Worm (Caenorhabditis elegans): ENCODE data around the gene srab-20.
"Not testable (repeated sequence)": the region's sequence is repeated elsewhere in the genome, so short reads cannot be mapped to it uniquely, and the experiment has no call there.

srab-20 gene

DNA sequence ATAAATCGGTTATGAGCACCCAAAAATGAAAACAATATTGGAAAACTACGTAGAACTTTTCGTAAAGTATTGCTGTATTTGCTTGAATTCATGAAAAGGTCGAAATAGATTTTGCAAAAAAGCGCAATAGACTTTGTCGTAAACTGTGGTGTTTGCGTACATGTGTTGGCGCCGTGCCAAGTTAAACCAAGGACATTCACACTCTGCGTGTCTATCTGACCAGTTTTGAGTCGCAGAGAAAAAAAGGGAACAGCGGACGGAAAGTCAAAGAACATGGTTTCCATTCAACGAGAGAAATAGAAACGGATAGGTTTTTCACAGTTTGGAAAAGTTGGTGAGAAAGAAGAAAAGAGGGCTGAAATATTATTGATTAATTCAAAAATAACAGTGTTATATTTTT lies 37.8 kb upstream of the srab-20 start (continued):
- TF ChIP-seq nhr-11 (tag; optimal IDR thresholded peaks at IDR 0.05) (no peak), C04F5.9 (tag; optimal IDR thresholded peaks at IDR 0.05) (no peak)

DNA sequence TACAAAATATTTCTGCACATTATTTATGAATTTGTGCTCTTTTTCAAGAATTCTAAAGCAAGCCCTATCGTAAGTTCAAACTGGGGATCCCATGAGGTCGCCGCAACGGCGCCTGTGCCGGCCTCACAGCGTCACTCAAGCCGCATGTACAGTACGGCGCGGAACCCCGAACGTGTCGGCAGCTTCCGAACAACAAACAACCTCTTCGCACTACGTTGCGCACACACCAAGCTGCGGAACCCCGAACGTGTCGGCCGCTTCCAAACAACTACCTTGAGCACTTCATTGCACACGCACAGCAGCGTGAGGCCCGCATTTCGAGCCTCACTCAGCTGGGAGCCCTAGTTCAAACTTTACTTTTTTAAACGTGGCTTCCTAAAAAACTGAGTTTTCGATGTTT lies 34.7 kb upstream of the srab-20 start:
- no peak for TF ChIP-seq zag-1 (tag; optimal IDR thresholded peaks at IDR 0.05)
- no peak for TF ChIP-seq fkh-4 (tag; optimal IDR thresholded peaks at IDR 0.05; ENCODE audit: borderline replicate concordance)
- no peak for TF ChIP-seq nhr-19 (GFP tag; conservative IDR thresholded peaks at IDR 0.05)
- TF ChIP-seq efl-1 (optimal IDR thresholded peaks at IDR 0.05) = no peak
- TF ChIP-seq efl-1 (GFP tag; optimal IDR thresholded peaks at IDR 0.05 in 1 of 2) = peak in 1 of 2 experiments; percentile 62

DNA sequence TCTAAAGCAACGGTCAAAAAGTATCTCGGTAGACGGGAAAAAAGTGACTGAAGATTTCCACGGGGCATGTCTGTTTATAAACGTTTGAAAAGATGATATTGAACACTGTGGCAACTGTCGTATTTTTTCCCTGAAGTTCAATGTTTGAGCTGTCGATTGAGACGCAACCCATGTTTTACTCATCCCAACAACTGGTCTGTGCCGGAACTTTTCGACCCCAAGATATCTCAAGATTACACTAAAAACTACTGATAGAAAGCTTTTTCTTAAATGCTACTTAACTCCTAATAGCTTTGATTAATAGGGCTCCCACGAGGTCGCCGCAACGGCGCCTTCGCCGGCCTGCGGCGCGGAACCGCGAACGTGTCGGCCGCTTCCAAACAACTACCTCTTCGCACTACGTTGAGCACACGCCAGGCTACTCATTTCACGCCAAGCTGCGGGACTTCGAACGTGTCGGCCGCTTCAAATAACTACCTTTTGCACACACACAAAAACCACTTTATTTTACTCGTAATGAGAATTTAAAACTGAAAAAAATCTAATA lies 34.0 kb upstream of the srab-20 start, which contains the start of gene T20D4.15:
T20D4.15 (minus strand) TSS at position 51 of the 547 bp plus-strand sequence.
- TF ChIP-seq rnt-1 (tag; optimal IDR thresholded peaks at IDR 0.05) (no peak), blmp-1 (tag; optimal IDR thresholded peaks at IDR 0.05) (no peak), ztf-4 (tag; optimal IDR thresholded peaks at IDR 0.05) (no peak), nhr-85 (tag) (no peak), lin-39 (tag; optimal IDR thresholded peaks at IDR 0.05) (no peak), xbp-1 (tag; optimal IDR thresholded peaks at IDR 0.05) (no peak)

DNA sequence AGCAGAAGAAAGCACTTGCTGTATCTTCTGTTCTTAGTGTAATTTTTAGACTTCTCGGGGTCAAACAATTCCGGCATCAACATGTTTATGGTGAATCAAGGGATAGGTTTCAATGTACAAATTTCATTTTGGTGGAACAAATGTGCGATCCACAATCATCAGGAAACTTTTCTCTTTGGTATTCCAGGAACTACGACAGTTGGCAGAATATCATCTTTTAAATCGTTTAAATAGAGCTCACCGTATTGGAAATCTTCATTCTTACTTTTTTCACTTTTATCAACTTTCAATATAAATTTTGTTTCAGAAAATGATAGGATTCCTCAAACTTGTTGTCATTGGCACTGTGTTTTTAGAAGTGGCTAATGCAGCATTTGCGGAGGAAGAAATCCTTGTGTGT lies 32.0 kb upstream of the srab-20 start, which contains the start of gene T20D4.12:
T20D4.12 (plus strand) TSS at position 301 of the 400 bp plus-strand sequence.
- not testable (repeated sequence) for TF ChIP-seq nhr-47 (tag; optimal IDR thresholded peaks at IDR 0.05); Y116A8C.19 (tag; optimal IDR thresholded peaks at IDR 0.05; ENCODE audit: borderline replicate concordance); C04F5.9 (tag; optimal IDR thresholded peaks at IDR 0.05)

DNA sequence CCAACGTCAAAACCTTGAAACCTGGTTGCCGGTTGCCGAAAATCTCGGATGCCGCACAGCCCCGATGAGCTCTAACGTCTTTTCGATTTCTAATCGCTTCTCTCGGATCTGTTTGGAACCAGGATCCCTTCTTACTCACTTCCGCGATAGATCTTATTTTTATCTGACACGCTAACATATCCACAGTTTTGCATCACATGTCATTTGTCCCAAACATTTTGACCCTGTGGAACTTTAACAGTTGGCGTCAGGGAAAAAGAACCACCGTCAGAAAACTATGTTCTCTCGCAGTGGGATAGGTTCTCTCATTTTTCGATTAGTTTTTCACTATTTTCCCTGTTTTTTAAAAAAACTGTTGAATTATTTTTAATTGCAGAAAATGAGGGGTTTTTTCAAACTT lies 30.5 kb upstream of the srab-20 start, which contains the start of gene T20D4.11:
T20D4.11 (plus strand) TSS at position 377 of the 400 bp plus-strand sequence.
- TF ChIP-seq nhr-85 (tag) = no peak
- TF ChIP-seq ceh-8 (GFP tag; optimal IDR thresholded peaks at IDR 0.05) = no peak
- TF ChIP-seq sox-4 (tag; optimal IDR thresholded peaks at IDR 0.05) = no peak
- TF ChIP-seq fkh-10 (GFP tag; optimal IDR thresholded peaks at IDR 0.05) = no peak
- TF ChIP-seq nhr-11 (tag; optimal IDR thresholded peaks at IDR 0.05) = no peak
- no peak for TF ChIP-seq aha-1 (tag; optimal IDR thresholded peaks at IDR 0.05)
- no peak for TF ChIP-seq pax-3 (tag; optimal IDR thresholded peaks at IDR 0.05)
- no peak for TF ChIP-seq jun-1 (tag; optimal IDR thresholded peaks at IDR 0.05)

DNA sequence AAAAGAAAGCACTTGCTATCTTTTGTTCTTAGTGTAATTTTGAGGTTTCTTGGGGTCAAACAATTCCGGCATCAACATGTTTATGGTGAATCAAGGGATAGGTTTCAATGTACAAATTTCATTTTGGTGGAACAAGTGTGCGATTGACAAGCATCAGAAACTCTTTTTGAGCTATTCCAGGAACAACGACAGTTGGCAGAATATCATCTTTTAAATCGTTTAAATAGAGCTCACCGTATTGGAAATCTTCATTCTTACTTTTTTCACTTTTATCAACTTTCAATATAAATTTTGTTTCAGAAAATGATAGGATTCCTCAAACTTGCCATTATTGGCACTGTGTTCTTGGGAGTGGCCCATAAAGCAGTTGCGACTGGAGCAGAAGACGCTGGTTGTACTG lies 28.8 kb upstream of the srab-20 start, which contains the start of gene T20D4.10:
T20D4.10 (plus strand) TSS at position 301 of the 400 bp plus-strand sequence.
- TF ChIP-seq skn-1 (tag; optimal IDR thresholded peaks at IDR 0.05); pag-3 (tag; optimal IDR thresholded peaks at IDR 0.05; ENCODE audit: borderline replicate concordance, insufficient read depth); zag-1 (tag; optimal IDR thresholded peaks at IDR 0.05): not testable (repeated sequence)

DNA sequence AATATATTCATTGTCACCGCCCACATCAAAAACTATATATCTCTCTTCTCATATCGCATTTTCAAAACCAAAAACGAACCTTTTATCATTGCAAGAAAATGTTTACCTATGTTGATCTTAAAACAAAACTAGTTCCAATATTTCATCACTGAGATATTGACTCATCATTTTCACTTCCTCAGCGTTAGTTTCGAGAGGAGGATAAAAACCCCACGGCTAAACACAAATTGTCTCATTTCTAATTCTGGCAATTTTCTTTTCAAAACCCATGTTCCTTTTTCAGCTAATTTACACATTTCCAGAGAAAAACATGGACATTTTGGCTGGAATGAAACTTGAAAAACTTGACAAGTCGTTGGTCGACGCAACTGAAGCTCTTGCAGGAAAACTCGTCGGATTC lies 20.2 kb upstream of the srab-20 start, which contains the start of gene T20D4.7:
T20D4.7 (plus strand) TSS at position 301 of the 400 bp plus-strand sequence.
- TF ChIP-seq grh-1 (GFP tag; IDR thresholded peaks at IDR 0.05) = no peak
- TF ChIP-seq nhr-28 (tag; optimal IDR thresholded peaks at IDR 0.05) = no peak
- TF ChIP-seq unc-62 (GFP tag; optimal IDR thresholded peaks at IDR 0.05) = no peak
- TF ChIP-seq pax-3 (tag; optimal IDR thresholded peaks at IDR 0.05) = no peak
- TF ChIP-seq nhr-84 (tag; optimal IDR thresholded peaks at IDR 0.05) = no peak
- no peak for TF ChIP-seq sptf-1 (tag; optimal IDR thresholded peaks at IDR 0.05)

DNA sequence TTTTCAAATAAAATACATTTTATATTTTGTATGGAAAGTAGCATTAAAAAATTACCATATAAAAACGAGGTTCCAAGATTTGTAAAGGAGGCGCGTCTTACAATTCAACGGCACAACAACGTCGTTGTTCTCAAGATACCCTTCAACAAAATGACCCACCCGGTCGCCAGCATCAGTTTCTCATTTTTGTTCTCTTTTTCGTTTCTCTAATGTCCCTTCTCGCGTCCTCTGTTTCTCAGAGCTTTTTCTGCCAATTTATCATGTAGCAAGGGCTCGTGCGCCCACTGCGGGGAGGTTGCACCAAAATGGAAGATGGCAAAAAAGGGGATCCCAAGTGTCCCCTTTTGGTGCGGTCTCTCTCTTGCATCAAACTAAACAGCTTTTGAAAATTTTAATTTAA lies 19.3 kb upstream of the srab-20 start:
- TF ChIP-seq hlh-17 (GFP tag; optimal IDR thresholded peaks at IDR 0.05; ENCODE audit: borderline replicate concordance) = no peak
- TF ChIP-seq nhr-237 (tag; optimal IDR thresholded peaks at IDR 0.05) = no peak
- no peak for TF ChIP-seq tbx-2 (tag; optimal IDR thresholded peaks at IDR 0.05)
- TF ChIP-seq dsc-1 (tag; optimal IDR thresholded peaks at IDR 0.05) = peak; percentile 14
- TF ChIP-seq zag-1 (tag; optimal IDR thresholded peaks at IDR 0.05) = no peak
- TF ChIP-seq vab-15 (tag; optimal IDR thresholded peaks at IDR 0.05) = no peak
- no peak for TF ChIP-seq blmp-1 (tag; optimal IDR thresholded peaks at IDR 0.05)
- no peak for TF ChIP-seq isw-1 (GFP tag; IDR thresholded peaks at IDR 0.05)
